Worm (Caenorhabditis elegans): ENCODE data around the gene lips-10.

The lips-10 gene

DNA sequence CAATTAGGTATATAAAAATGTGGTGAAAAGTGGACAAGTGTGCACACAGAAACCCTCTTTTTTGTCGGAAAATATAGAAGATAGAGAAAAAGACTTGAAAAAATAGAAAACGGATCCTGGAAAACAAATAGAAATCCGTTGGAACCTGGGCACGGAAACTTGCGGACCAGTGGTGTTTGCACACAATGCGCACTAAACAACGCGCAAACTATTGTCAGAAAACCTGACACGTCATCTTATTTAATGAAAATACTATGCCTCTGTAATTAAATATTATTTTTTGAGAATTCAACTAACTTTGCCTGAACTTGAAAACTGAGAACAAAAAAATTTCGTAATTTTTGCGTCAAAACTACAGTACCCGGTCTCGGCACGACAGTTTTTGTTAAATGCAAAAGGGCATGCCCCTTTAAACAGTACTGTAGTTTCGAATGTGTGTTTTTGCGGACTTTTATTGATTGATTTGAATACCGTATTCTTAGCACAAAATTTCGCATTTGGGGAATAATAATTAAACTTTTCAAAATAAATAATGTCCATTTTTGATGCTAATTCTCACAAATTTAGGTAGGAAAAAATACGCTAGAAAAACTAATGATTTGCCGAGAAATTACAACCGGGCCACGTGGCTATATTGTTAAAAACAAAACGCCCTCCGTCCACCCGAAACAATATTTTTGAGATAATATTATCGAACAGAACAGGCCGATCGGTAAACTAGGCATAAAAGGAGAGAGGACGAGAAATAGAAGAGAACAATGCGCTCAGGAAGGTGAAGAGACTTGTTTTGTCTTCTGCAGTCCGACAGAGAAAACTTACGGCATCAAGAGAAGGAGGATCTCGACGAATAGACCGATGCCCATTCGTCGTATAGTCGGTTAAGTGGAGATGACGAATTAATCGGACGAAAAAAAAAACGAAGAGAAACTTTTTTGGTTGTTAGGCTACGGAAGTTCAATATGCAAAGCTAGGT, 9.7 kb upstream of the lips-10 start (continued):
- TF ChIP-seq B0336.3 (GFP tag; IDR thresholded peaks at IDR 0.05) (no peak), ekl-4 (GFP tag; IDR thresholded peaks at IDR 0.05) (no peak), lin-54 (GFP tag; optimal IDR thresholded peaks at IDR 0.05) (peak; percentile 47), lsl-1 (GFP tag; optimal IDR thresholded peaks at IDR 0.05) (peak; percentile 98)

DNA sequence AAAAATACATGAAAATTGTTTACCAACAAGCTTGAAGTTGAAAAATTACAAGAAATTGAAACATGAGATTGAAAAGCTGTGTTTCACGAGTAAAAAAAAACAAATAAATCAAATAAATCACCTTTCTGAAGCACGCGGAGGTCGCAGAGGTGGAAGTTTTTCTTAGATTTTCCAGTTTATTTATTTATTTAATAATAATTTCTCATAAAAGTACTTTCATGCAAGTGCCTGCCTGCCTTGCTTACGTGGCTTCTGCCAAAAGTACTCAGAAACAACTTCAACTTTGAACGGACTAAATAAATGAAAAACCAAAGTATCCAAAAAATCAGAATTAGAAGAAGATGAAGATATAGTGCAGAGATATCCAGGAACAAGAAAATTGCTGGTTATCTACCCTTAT, 7.0 kb upstream of the lips-10 start, which contains the start of gene acp-2:
TSS of gene acp-2 (minus strand) at position 101 of the 400 bp plus-strand sequence.
- no peak for TF ChIP-seq somi-1 (GFP tag; optimal IDR thresholded peaks at IDR 0.05)
- no peak for TF ChIP-seq F23B12.7 (tag; optimal IDR thresholded peaks at IDR 0.05; ENCODE audit: insufficient read depth)

DNA sequence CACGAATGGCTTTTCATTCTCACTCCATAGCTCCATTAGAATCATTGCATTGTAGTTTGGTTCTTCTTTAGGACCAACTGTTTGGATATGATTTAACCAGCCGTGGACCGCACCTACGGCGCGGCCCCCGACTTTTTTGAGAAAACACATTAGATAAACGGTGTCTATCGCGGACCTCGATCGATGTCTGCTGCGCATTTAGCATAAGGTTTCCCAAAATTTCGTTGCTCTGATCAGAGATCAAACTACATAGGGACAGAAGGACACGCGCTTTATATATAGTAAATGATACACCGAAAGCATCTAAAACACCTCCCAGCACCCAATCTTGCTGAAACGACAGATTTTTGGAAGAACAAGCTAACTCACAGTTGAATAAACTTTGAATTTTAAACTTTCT, 6.0 kb upstream of the lips-10 start:
- TF ChIP-seq snpc-1.1 (tag; optimal IDR thresholded peaks at IDR 0.05; ENCODE audit: insufficient read depth) (peak; percentile 51), snpc-4 (GFP tag; optimal IDR thresholded peaks at IDR 0.05) (peak; percentile 33), snpc-4 (tag; optimal IDR thresholded peaks at IDR 0.05) (peak in 2 of 4 experiments; percentile 55 to 85), attf-6 (GFP tag; IDR thresholded peaks at IDR 0.05) (0 out of 2 replicates have a peak, but pooled peaks have one; percentile 67), hmg-1.2 (GFP tag; IDR thresholded peaks at IDR 0.05) (peak; percentile 46), pbrm-1 (GFP tag; IDR thresholded peaks at IDR 0.05) (peak; percentile 61)

DNA sequence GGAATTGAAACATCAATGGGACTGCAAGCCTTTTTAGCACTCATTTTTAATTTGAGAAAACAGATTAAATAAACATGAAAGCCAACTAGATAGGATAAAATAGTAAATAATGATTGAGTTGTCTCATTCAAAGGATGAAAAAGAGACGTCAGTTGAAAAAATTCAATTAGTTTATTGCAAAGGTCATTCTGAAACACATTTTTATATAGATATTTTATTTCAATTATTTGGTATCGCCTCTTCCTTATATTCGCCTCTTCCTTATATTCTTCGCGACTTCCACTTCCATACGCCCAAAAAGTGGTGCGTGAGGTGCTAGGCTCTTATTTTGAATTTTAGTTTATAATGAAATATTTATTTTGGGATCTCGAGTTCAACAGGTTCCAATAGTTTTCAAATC, 4.0 kb upstream of the lips-10 start, which contains the start of gene acp-4:
TSS of gene acp-4 (minus strand) at position 101 of the 400 bp plus-strand sequence.
- TF ChIP-seq egl-18 (GFP tag; IDR thresholded peaks at IDR 0.05), result no peak
- no peak for TF ChIP-seq ekl-4 (GFP tag; IDR thresholded peaks at IDR 0.05)
- no peak for TF ChIP-seq snpc-4 (GFP tag; optimal IDR thresholded peaks at IDR 0.05)
- no peak for TF ChIP-seq snpc-4 (tag; optimal IDR thresholded peaks at IDR 0.05)
- TF ChIP-seq ceh-27 (GFP tag; optimal IDR thresholded peaks at IDR 0.05), result no peak
- no peak for TF ChIP-seq T26A5.8 (tag; optimal IDR thresholded peaks at IDR 0.05)
- no peak for TF ChIP-seq F52B5.7 (tag; optimal IDR thresholded peaks at IDR 0.05)
- TF ChIP-seq ceh-79 (tag; optimal IDR thresholded peaks at IDR 0.05), result no peak
- no peak for TF ChIP-seq F57C9.4 (tag; optimal IDR thresholded peaks at IDR 0.05)
- no peak for TF ChIP-seq bed-2 (GFP tag; IDR thresholded peaks at IDR 0.05)
- no peak for TF ChIP-seq efl-1 (GFP tag; optimal IDR thresholded peaks at IDR 0.05)
- no peak for TF ChIP-seq die-1 (tag; optimal IDR thresholded peaks at IDR 0.05)
- TF ChIP-seq cebp-1 (GFP tag; IDR thresholded peaks at IDR 0.05), result no peak
- TF ChIP-seq cebp-1 (tag; optimal IDR thresholded peaks at IDR 0.05), result no peak
- no peak for TF ChIP-seq pha-4 (tag; optimal IDR thresholded peaks at IDR 0.05)

DNA sequence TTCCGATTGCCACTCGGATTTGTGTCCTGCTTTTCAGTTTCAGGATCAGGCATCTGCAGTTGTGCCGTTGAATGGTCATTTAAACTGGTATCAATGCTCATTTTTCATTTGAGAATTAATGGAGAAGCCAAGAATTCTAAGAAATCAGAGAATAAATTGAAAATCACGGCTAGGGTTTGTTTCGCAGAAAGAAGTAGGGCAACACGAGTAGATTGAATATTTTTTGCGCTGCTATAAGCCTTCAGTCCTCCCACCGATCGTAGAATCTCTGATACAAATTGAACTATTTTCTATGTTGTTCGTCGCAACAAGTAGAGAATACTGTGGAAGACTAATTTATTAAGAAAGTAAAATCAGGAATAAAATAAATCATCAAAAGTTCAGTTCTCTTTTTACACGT, 1.9 kb upstream of the lips-10 start, which contains the start of gene acp-3:
TSS of gene acp-3 (minus strand) at position 101 of the 400 bp plus-strand sequence.
- no peak for TF ChIP-seq athp-1 (tag; optimal IDR thresholded peaks at IDR 0.05)
- TF ChIP-seq ceh-79 (tag; optimal IDR thresholded peaks at IDR 0.05), result no peak
- no peak for TF ChIP-seq nhr-90 (tag; optimal IDR thresholded peaks at IDR 0.05)
- TF ChIP-seq bed-2 (GFP tag; IDR thresholded peaks at IDR 0.05), result no peak
- TF ChIP-seq somi-1 (GFP tag; optimal IDR thresholded peaks at IDR 0.05), result no peak
- no peak for TF ChIP-seq ztf-18 (tag; optimal IDR thresholded peaks at IDR 0.05)
- TF ChIP-seq aptf-2 (GFP tag; conservative IDR thresholded peaks at IDR 0.05), result no peak
- no peak for TF ChIP-seq lin-40 (tag; optimal IDR thresholded peaks at IDR 0.05)
- TF ChIP-seq F55B11.4 (tag; optimal IDR thresholded peaks at IDR 0.05; ENCODE audit: borderline replicate concordance, insufficient read depth), result no peak
- no peak for TF ChIP-seq ama-1 (optimal IDR thresholded peaks at IDR 0.05)
- TF ChIP-seq ama-1 (GFP tag; optimal IDR thresholded peaks at IDR 0.05), result no peak
- no peak for TF ChIP-seq lir-1 (GFP tag; conservative IDR thresholded peaks at IDR 0.05)
- TF ChIP-seq nhr-179 (tag; optimal IDR thresholded peaks at IDR 0.05), result no peak
- no peak for TF ChIP-seq lin-54 (GFP tag; optimal IDR thresholded peaks at IDR 0.05)
- no peak for TF ChIP-seq tlf-1 (GFP tag; optimal IDR thresholded peaks at IDR 0.05)
- no peak for TF ChIP-seq mxl-1 (tag; optimal IDR thresholded peaks at IDR 0.05)
- no peak for TF ChIP-seq let-607 (tag; optimal IDR thresholded peaks at IDR 0.05)
- no peak for TF ChIP-seq nhr-120 (GFP tag; IDR thresholded peaks at IDR 0.05)
- no peak for TF ChIP-seq bed-1 (GFP tag; IDR thresholded peaks at IDR 0.05)
- no peak for TF ChIP-seq ztf-25 (GFP tag; IDR thresholded peaks at IDR 0.05)
- TF ChIP-seq F22D6.2 (tag; optimal IDR thresholded peaks at IDR 0.05), result no peak
